Worm (Caenorhabditis elegans) whole organism, L2 larva: Measurements from ENCODE around the gene msp-31.

Experiments
- C34F6.9 ChIP-seq: fragments of 150-350 bp; optimal IDR thresholded peaks from 2 replicates; lab custom pipeline; 2014; ENCODE audit warnings: missing biosample characterization, missing genetic modification characterization
- F13H6.1 ChIP-seq: sonication (generic microtip); optimal IDR thresholded peaks from 2 replicates; lab custom pipeline; 2016; ENCODE audit warnings: missing genetic modification characterization, missing compliant biosample characterization
- R02D3.7 ChIP-seq: fragments of 150-350 bp; optimal IDR thresholded peaks from 2 replicates; lab custom pipeline; 2014; ENCODE audit warnings: missing biosample characterization, missing genetic modification characterization
- Y55F3AM.14 ChIP-seq: fragments of 200-800 bp; sonication (Bioruptor generic); optimal IDR thresholded peaks from 2 replicates; lab custom pipeline; 2018; ENCODE audit warnings: mild to moderate bottlenecking, missing genetic modification characterization, missing compliant biosample characterization
- ZK546.5 ChIP-seq: sonication (generic microtip); optimal IDR thresholded peaks from 2 replicates; lab custom pipeline; 2017; ENCODE audit warnings: missing biosample characterization, missing genetic modification characterization
- alr-1 ChIP-seq: fragments of 150-350 bp; optimal IDR thresholded peaks from 2 replicates; lab custom pipeline; 2014; ENCODE audit warnings: missing biosample characterization, missing genetic modification characterization
- aly-2 ChIP-seq: fragments of 150-350 bp; optimal IDR thresholded peaks from 2 replicates; lab custom pipeline; 2014; ENCODE audit warnings: missing biosample characterization, missing genetic modification characterization
- ama-1 ChIP-seq: fragments of 150-350 bp; optimal IDR thresholded peaks from 2 replicates; lab custom pipeline; 2018; ENCODE audit warnings: inconsistent platforms
- blmp-1 ChIP-seq: sonication (generic microtip); optimal IDR thresholded peaks from 2 replicates; lab custom pipeline; 2017; ENCODE audit warnings: missing genetic modification characterization, mild to moderate bottlenecking, missing compliant biosample characterization, antibody characterized with exemption, moderate library complexity; ENCODE audit not compliant: insufficient read depth
- ceh-16 ChIP-seq: fragments of 150-350 bp; optimal IDR thresholded peaks from 2 replicates; lab custom pipeline; 2014; ENCODE audit warnings: missing biosample characterization, missing genetic modification characterization
- crh-2 ChIP-seq: sonication (generic microtip); optimal IDR thresholded peaks from 2 replicates; lab custom pipeline; 2017; ENCODE audit warnings: missing biosample characterization, missing genetic modification characterization
- dmd-4 ChIP-seq: sonication (generic microtip); optimal IDR thresholded peaks from 2 replicates; lab custom pipeline; 2017; ENCODE audit warnings: missing biosample characterization, missing genetic modification characterization
- egl-27 ChIP-seq: sonication (generic microtip); optimal IDR thresholded peaks from 3 replicates; lab custom pipeline; 2017; ENCODE audit warnings: missing biosample characterization, missing genetic modification reagents, missing genetic modification characterization
- elt-1 ChIP-seq: fragments of 150-350 bp; optimal IDR thresholded peaks from 2 replicates; lab custom pipeline; 2014; ENCODE audit warnings: missing biosample characterization, missing genetic modification characterization
- fos-1 ChIP-seq: fragments of 150-350 bp; optimal IDR thresholded peaks from 2 replicates; lab custom pipeline; 2014; ENCODE audit warnings: missing biosample characterization, missing genetic modification characterization
- gmeb-1 ChIP-seq: fragments of 150-350 bp; optimal IDR thresholded peaks from 2 replicates; lab custom pipeline; 2014; ENCODE audit warnings: missing biosample characterization, missing genetic modification characterization
- lin-11 ChIP-seq: fragments of 150-350 bp; sonication (generic microtip); optimal IDR thresholded peaks from 2 replicates; lab custom pipeline; 2014; ENCODE audit warnings: missing biosample characterization, missing genetic modification characterization, inconsistent platforms, mixed read lengths
- lin-13 ChIP-seq: fragments of 150-350 bp; optimal IDR thresholded peaks from 2 replicates; lab custom pipeline; 2014; ENCODE audit warnings: missing biosample characterization, missing genetic modification reagents, missing genetic modification characterization
- lsy-2 ChIP-seq, 2 experiments: fragments of 150-350 bp in 1 of 2; sonication (generic microtip) in 1 of 2; optimal IDR thresholded peaks; 2 replicates each; lab custom pipeline; 2014 to 2017; ENCODE audit warnings: missing biosample characterization in 2 of 2, missing genetic modification characterization in 2 of 2
- mab-5 ChIP-seq: fragments of 150-350 bp; optimal IDR thresholded peaks from 2 replicates; lab custom pipeline; 2014; ENCODE audit warnings: missing biosample characterization, missing genetic modification characterization
- nhr-11 ChIP-seq: fragments of 150-350 bp; optimal IDR thresholded peaks from 2 replicates; lab custom pipeline; 2014; ENCODE audit warnings: missing biosample characterization, missing genetic modification characterization
- nhr-12 ChIP-seq: fragments of 150-350 bp; optimal IDR thresholded peaks from 2 replicates; lab custom pipeline; 2014; ENCODE audit warnings: missing biosample characterization, missing genetic modification characterization
- nhr-129 ChIP-seq: fragments of 150-350 bp; optimal IDR thresholded peaks from 2 replicates; lab custom pipeline; 2014; ENCODE audit warnings: missing biosample characterization, missing genetic modification characterization
- nhr-21 ChIP-seq: fragments of 150-350 bp; optimal IDR thresholded peaks from 2 replicates; lab custom pipeline; 2014; ENCODE audit warnings: missing biosample characterization, missing genetic modification characterization
- nhr-237 ChIP-seq: fragments of 150-350 bp; optimal IDR thresholded peaks from 2 replicates; lab custom pipeline; 2014; ENCODE audit warnings: missing biosample characterization, missing genetic modification characterization
- nhr-25 ChIP-seq: fragments of 150-350 bp; sonication (generic microtip); optimal IDR thresholded peaks from 3 replicates; lab custom pipeline; 2014; ENCODE audit warnings: missing biosample characterization, missing genetic modification characterization
- nhr-6 ChIP-seq: fragments of 150-350 bp; optimal IDR thresholded peaks from 2 replicates; lab custom pipeline; 2014; ENCODE audit warnings: missing biosample characterization, missing genetic modification characterization
- nhr-77 ChIP-seq: fragments of 150-350 bp; optimal IDR thresholded peaks from 2 replicates; lab custom pipeline; 2014; ENCODE audit warnings: missing biosample characterization, missing genetic modification characterization
- skn-1 ChIP-seq: sonication (generic microtip); optimal IDR thresholded peaks from 2 replicates; lab custom pipeline; 2017; ENCODE audit warnings: missing biosample characterization, missing genetic modification characterization
- sma-3 ChIP-seq: sonication (generic microtip); optimal IDR thresholded peaks from 2 replicates; lab custom pipeline; 2016; ENCODE audit warnings: missing genetic modification reagents, missing genetic modification characterization, missing compliant biosample characterization
- sma-9 ChIP-seq, 2 experiments: fragments of 150-350 bp in 1 of 2; sonication (generic microtip) in 1 of 2; optimal IDR thresholded peaks; 2 replicates each; lab custom pipeline; 2014 to 2016; ENCODE audit warnings: missing genetic modification characterization in 2 of 2, mild to moderate bottlenecking in 1 of 2, missing biosample characterization in 1 of 2, missing compliant biosample characterization in 1 of 2, missing genetic modification reagents in 1 of 2, moderate library complexity in 1 of 2
- snpc-4 ChIP-seq: fragments of 150-350 bp; optimal IDR thresholded peaks from 2 replicates; lab custom pipeline; 2014; ENCODE audit warnings: missing biosample characterization, missing genetic modification characterization
- unc-55 ChIP-seq: fragments of 150-350 bp; sonication (generic microtip); optimal IDR thresholded peaks from 3 replicates; lab custom pipeline; 2014; ENCODE audit warnings: missing biosample characterization, missing genetic modification reagents, missing genetic modification characterization
- zag-1 ChIP-seq: fragments of 150-350 bp; optimal IDR thresholded peaks from 2 replicates; lab custom pipeline; 2014; ENCODE audit warnings: missing biosample characterization, missing genetic modification characterization
- ztf-1 ChIP-seq: fragments of 200-800 bp; sonication (Bioruptor generic); conservative IDR thresholded peaks from 2 replicates; pipeline ENCODE4 v1.3.6; 2022; ENCODE audit warnings: missing genetic modification characterization, missing compliant biosample characterization
- ztf-11 ChIP-seq: sonication (generic microtip); optimal IDR thresholded peaks from 2 replicates; lab custom pipeline; 2017; ENCODE audit warnings: missing biosample characterization, missing genetic modification characterization
- ztf-4 ChIP-seq: fragments of 150-350 bp; optimal IDR thresholded peaks from 2 replicates; lab custom pipeline; 2014; ENCODE audit warnings: missing biosample characterization, missing genetic modification characterization

Gene msp-31

DNA sequence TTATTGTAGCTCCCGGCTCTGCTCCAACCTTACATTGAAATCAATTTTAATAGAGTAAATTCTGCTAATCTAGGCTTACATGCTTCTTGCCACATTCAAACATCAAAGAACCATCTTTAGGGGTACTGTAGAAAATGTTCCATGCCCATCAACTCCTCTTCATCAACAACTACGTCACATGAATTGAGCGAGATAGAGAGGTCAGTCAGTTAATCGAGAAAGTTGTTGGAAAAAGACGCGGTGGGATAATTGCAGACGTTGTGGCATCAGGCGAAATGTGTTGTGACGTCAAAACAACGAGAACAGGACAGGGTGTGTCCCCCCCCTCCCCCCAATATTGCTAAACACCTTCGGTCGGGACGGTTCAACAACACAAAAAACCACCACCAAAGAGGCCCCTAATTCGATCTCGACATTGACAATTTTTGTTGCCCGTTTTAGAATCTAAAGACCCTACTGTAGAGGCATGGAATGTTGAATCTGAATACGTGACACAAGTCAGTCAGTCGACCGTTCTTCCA lies 2.2 kb upstream of the msp-31 start:
- TF ChIP-seq F13H6.1: no peak
- TF ChIP-seq nhr-25: peak; percentile 43
- TF ChIP-seq sma-3 (GFP tag; lab: Kevin White, UChicago): peak; percentile 65
- no peak for TF ChIP-seq unc-55
- no peak for TF ChIP-seq ztf-11
- TF ChIP-seq R02D3.7: no peak
- TF ChIP-seq Y55F3AM.14 (GFP tag; lab: Kevin White, UChicago): no peak
- peak; percentile 3 for TF ChIP-seq sma-9 (GFP tag; optimal IDR thresholded peaks at IDR 0.05; lab: Kevin White, UChicago)
- no peak for TF ChIP-seq sma-9 (tag; optimal IDR thresholded peaks at IDR 0.05; lab: Kevin White, UChicago)

DNA sequence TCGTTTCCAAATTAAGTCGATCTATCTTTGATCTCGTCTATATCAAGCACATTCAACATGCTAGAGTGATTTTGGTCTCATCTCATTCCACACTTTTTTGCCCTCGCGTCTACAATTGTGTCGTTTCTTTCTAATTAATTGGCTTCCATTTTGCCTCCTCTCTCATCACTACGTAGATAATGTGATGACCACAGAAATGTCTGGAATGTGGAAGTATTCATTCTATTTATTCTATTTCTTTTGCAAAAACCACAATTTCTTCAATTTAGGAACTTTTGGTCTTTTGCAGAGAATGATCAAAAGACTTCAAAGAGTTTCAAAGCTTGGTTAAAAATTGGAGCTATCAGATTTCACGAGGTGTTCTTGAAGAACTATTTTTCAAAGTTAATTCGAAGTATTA lies 790 bp downstream of the msp-31 start:
- TF ChIP-seq nhr-12 (tag; lab: Kevin White, UChicago): no peak
- TF ChIP-seq sma-3 (GFP tag; lab: Kevin White, UChicago): no peak
- no peak for TF ChIP-seq ztf-4
- no peak for TF ChIP-seq nhr-77 (tag; lab: Kevin White, UChicago)
- no peak for TF ChIP-seq aly-2
- no peak for TF ChIP-seq lin-11 (tag; lab: Kevin White, UChicago)
- no peak for TF ChIP-seq nhr-11 (tag; lab: Kevin White, UChicago)

ce11 chrII:4914214-4914613 lies 2.1 kb downstream of the msp-31 start, which contains the start of gene R05F9.11:
R05F9.11 (minus strand) TSS chrII:4914218.
- no peak for TF ChIP-seq egl-27
- TF ChIP-seq nhr-21 (tag; lab: Kevin White, UChicago): no peak
- no peak for TF ChIP-seq nhr-237 (tag; lab: Kevin White, UChicago)
- no peak for TF ChIP-seq sma-3 (GFP tag; lab: Kevin White, UChicago)
- TF ChIP-seq ztf-1 (GFP tag; lab: Robert Waterston, UW): no peak
- no peak for TF ChIP-seq lsy-2 (tag; optimal IDR thresholded peaks at IDR 0.05; lab: Kevin White, UChicago)
- TF ChIP-seq nhr-6 (tag; lab: Kevin White, UChicago): no peak
- no peak for TF ChIP-seq R02D3.7
- no peak for TF ChIP-seq gmeb-1 (tag; lab: Kevin White, UChicago)
- no peak for TF ChIP-seq nhr-77 (tag; lab: Kevin White, UChicago)
- TF ChIP-seq dmd-4: no peak
- no peak for TF ChIP-seq skn-1 (tag; lab: Kevin White, UChicago)

DNA sequence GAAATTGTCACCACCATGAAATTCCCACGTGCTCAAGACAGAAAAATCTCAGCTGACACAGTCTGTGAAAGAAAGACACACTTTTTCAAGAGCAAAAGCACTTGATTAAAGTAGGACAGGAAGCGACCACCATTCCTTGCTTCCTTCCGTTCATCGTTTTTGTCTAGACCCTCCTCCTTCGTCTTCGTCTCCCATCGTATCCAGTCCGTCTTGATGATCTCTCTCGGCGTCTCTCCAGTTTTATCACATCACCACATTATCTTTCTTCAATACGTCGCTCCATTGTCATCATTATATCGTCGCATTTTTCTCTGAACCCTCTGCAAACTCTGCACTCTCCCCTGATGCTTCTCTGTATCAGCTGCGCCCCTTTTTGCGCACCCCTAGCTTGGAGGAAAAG lies 8.2 kb downstream of the msp-31 start:
- TF ChIP-seq ama-1 (lab: Kevin White, UChicago) (no peak), lin-13 (GFP tag; lab: Kevin White, UChicago) (no peak), lsy-2 (tag; optimal IDR thresholded peaks at IDR 0.05; lab: Kevin White, UChicago) (peak in 1 of 2 experiments; percentile 25), sma-3 (GFP tag; lab: Kevin White, UChicago) (peak; percentile 7), blmp-1 (tag; lab: Kevin White, UChicago) (no peak), ceh-16 (tag; lab: Kevin White, UChicago) (no peak), nhr-11 (tag; lab: Kevin White, UChicago) (no peak), mab-5 (tag; lab: Kevin White, UChicago) (no peak), crh-2 (tag; lab: Kevin White, UChicago) (no peak), snpc-4 (tag; lab: Kevin White, UChicago) (no peak), nhr-12 (tag; lab: Kevin White, UChicago) (no peak), elt-1 (tag; lab: Kevin White, UChicago) (no peak), C34F6.9 (tag; lab: Kevin White, UChicago) (peak; percentile 40), unc-55 (peak; percentile 62), ZK546.5 (tag; lab: Kevin White, UChicago) (no peak), sma-9 (GFP tag; optimal IDR thresholded peaks at IDR 0.05; lab: Kevin White, UChicago) (peak; percentile 25), sma-9 (tag; optimal IDR thresholded peaks at IDR 0.05; lab: Kevin White, UChicago) (no peak), skn-1 (tag; lab: Kevin White, UChicago) (no peak), nhr-129 (tag; lab: Kevin White, UChicago) (peak; percentile 43), F13H6.1 (peak; percentile 28), Y55F3AM.14 (GFP tag; lab: Kevin White, UChicago) (peak; percentile 18), ztf-4 (peak; percentile 25), fos-1 (tag; lab: Kevin White, UChicago) (peak; percentile 10), alr-1 (no peak), zag-1 (tag; lab: Kevin White, UChicago) (peak; percentile 22)
